Worm (Caenorhabditis elegans): ENCODE measurements around the gene T23B7.2.

- TF ChIP-seq unc-62 (GFP tag; optimal IDR thresholded peaks at IDR 0.05 in 1 of 2) = no peak
- no peak for TF ChIP-seq unc-62 (tag; optimal IDR thresholded peaks at IDR 0.05)
- TF ChIP-seq daf-19 (GFP tag; conservative IDR thresholded peaks at IDR 0.05) = no peak
- TF ChIP-seq pha-4 (GFP tag; IDR thresholded peaks at IDR 0.05) = no peak
- TF ChIP-seq pha-4 (tag; optimal IDR thresholded peaks at IDR 0.05) = no peak
- TF ChIP-seq nhr-10 (tag; optimal IDR thresholded peaks at IDR 0.05) = no peak
These were observed 28.6 kb upstream of the T23B7.2 start, which contains the start of gene col-20 for ce11 chrII:4870691-4871090.
